Worm (Caenorhabditis elegans) whole organism, dauer: ENCODE measurements around the gene C27D6.15.
"Not testable (repeated sequence)": the region's sequence is repeated elsewhere in the genome, so short reads cannot be mapped to it uniquely, and the experiment has no call there.

ENCODE experiments used
- unc-62 ChIP-seq: sonication (generic microtip); optimal IDR thresholded peaks from 2 replicates; lab custom pipeline; 2017; ENCODE audit warnings: missing biosample characterization, missing genetic modification reagents, missing genetic modification characterization

The C27D6.15 gene

ce11 chrII:5171610-5172009 lies at the start of gene C27D6.15:
Gene C27D6.15, plus strand, starts transcription at chrII:5171910.
- TF ChIP-seq unc-62 = no peak

DNA sequence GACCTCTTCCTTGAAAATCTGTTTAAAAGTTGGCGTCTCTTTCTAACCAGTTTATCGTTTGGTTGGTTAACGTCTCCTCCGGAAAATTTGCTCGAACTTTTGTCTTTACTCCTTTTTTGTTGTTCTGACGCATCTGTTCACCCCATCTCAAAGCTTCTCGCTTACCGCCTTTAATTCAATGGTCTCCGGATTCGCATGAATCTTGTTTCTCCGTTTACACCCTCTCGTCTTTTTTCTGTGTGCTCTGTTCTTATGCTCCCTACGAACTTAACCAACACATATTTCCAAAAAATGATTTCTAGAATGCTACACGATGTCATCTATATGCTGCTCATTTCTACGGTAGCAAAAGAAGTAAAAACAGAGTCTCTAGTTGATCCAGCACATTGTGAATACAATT lies 41.6 kb upstream of the C27D6.15 start, which contains the start of gene lgc-56:
Gene lgc-56 (plus strand): TSS at position 301 of the 400 bp plus-strand sequence.
- TF ChIP-seq unc-62 = no peak

DNA sequence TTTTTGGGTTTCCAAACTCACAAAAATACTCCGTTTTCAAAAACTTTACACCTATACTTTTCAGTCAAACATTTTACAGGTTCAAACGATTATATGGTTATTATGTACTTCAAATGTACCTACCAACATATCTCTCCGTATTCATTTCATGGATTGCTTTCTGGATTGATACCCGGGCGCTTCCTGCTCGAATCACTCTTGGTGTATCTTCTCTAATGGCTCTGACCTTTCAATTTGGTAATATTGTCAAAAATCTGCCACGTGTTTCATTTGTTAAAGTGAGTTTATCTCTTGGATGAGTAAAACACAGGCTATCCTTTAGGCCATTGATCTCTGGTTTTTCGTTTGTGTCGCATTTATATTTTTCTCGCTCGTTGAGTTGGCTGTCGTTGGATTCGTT lies 39.9 kb upstream of the C27D6.15 start:
- no peak for TF ChIP-seq unc-62

DNA sequence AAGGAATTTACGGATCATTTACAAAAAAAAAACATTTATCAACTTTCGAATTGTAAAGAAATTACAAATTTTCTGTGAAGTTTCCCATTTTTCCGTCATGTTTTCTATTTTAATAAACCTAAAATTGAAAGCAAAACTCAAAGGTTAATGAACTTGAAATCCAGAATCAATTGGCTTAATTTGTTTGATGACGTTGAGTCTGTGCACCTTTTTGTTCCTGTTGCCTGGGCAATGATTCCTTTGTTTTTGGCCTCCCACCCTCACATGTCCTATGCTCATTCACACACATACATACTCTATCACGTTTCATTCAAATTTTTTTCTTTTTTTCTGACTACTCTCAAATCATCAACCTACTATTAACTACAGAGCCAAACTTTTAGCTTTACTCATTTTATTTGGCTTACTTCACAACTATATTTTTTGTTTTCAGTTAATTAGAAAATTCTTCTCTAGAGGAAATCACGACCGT lies 35.4 kb upstream of the C27D6.15 start, which contains the start of gene F58A6.2:
Gene F58A6.2 (plus strand): TSS at position 422 of the 472 bp plus-strand sequence.
- TF ChIP-seq unc-62 = no peak

DNA sequence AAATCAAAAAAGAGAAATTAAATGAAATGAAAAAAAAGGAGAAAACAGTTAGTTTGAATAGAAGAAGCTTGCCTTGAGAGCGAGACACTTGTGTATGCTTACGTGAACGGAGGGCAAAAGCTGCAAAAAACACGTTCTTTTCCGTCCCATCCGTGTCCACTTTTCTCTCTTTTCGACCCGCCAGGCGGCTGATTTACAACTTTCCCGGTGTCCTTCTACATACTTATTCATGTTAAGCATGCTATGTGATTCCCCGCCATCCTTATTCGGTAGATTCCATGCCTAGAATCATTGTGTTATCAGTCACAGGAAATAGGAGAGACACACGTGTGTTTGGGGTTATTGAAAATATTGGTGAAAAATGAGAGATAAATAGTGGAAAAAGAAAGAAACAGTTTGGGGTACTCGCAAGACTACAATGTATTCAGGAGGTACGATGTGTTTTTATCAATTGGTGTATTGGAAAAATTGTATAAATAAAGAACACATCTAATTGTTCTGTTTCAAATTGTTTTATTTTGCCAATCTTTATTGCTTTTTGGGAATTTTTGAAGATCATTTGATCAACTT lies 29.7 kb upstream of the C27D6.15 start, which contains the start of gene nas-29:
Gene nas-29 (minus strand): TSS at position 92 of the 570 bp plus-strand sequence.
- TF ChIP-seq unc-62 = no peak

- no peak for TF ChIP-seq unc-62
Measured at ce11 chrII:5142619-5143018, 29.1 kb upstream of the C27D6.15 start, which contains the start of gene F58A6.1. Gene F58A6.1, plus strand, starts transcription at chrII:5142919.

- TF ChIP-seq unc-62 = no peak
Measured at ce11 chrII:5148349-5148748, 23.4 kb upstream of the C27D6.15 start, which contains the start of gene F58A6.5. Gene F58A6.5, minus strand, starts transcription at chrII:5148449.

DNA sequence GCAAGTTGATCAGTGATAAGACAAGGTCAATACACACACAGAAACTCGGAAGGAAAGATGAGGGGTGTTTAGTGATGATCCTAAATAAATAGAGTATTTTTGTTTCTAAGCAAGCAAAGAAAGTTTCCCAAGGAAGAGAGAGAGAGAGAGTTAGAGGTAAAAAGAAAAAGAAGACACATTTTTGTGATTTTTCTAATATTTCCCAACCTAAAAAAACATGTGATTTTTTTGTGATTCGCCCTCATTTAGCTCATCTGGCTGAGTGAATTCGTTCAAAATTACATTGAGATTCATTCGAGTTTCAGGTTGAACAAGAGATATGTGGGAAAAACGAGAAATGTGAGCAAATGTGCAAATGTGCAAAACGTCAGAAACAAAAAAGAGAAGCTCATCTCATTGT lies 20.9 kb upstream of the C27D6.15 start, which contains the start of gene srb-16:
Gene srb-16 (minus strand): TSS at position 101 of the 400 bp plus-strand sequence.
- TF ChIP-seq unc-62 = no peak

DNA sequence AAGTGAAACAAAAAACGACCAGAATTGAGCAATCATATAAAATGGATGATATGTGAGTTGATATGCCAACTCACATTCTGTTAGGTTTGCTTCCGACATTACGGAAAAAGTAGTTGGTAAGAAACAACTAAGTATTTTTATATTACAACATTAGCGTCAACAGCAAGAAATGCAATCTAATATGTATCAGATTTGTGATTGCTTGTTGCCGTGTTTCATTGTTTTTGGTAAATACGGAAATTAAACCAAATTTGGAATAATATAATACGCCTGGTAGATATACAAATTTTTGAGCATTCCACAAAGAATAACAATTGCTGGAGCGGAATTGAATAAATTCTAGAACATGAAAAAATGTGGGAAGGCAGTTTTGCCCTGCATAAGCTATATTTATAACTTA lies 17.2 kb upstream of the C27D6.15 start, which contains the start of gene srb-12:
Gene srb-12 (minus strand): TSS at position 101 of the 400 bp plus-strand sequence.
- no peak for TF ChIP-seq unc-62

DNA sequence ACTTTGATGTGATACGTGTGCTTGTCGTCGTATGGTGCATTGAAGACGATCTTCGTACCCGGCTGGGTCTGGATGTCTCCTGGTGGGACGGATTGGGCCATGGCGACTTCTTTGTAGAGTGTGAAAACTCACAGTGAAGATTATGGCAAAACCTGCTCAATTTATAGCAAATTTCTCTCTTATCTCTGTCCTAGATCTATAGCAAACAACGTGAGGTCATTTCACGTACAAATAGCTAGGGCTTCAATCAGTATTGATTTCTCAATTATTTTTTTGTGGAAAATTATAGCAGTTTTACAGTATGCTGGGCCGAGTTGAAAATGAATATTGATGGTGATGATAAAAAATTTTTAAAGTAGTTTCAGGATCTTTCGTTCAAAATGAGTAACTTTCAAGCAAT lies 14.7 kb upstream of the C27D6.15 start, which contains the start of gene msp-45:
Gene msp-45 (minus strand): TSS at position 101 of the 400 bp plus-strand sequence.
- no peak for TF ChIP-seq unc-62

DNA sequence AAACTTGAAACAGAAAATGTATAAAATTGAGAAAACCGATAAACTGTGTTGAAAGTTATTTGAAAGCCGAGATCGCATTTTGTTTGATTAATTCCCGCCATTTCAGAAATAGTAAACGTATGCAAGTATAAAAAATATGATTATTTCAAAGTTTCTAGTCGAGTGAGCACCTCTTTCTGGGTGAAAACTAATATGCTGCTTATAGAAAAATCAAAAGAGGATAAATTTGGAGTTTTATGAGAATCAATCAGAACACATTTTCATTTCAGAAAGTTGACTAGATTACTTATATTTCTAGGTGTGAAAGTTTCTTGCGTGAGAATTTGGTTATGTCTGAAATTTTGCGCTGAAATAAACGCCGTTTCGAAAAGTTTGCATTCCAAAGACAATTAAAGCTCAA lies 14.2 kb upstream of the C27D6.15 start, which contains the start of gene srb-13:
Gene srb-13 (minus strand): TSS at position 101 of the 400 bp plus-strand sequence.
- no peak for TF ChIP-seq unc-62

ce11 chrII:5158774-5159173 lies 12.9 kb upstream of the C27D6.15 start, which contains the start of gene F58A6.9:
Gene F58A6.9, minus strand, starts transcription at chrII:5158874.
- TF ChIP-seq unc-62 = not testable (repeated sequence)

ce11 chrII:5161102-5161501 lies 10.6 kb upstream of the C27D6.15 start, which contains the start of gene C27D6.11:
Gene C27D6.11, minus strand, starts transcription at chrII:5161202.
- TF ChIP-seq unc-62 = no peak

DNA sequence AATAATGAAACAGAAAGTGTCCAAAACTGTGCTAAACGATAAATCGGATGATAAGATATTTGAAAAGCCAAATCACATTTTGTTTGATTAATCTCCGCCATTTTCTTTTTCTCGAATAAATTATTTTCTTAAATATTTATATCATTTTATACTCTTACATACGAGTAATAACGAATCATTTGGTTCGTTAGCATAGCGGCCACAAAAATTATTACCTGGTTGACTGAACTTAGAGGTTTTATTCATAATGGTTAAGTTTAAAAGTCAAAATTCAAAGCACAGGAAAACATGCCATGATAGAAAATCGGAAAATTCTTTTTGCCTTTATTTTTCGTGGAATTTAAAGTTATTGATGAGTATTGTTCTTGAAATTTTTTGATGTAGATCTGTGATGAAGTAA lies 8.4 kb upstream of the C27D6.15 start, which contains the start of gene srb-5:
Gene srb-5 (minus strand): TSS at position 101 of the 400 bp plus-strand sequence.
- TF ChIP-seq unc-62 = no peak

DNA sequence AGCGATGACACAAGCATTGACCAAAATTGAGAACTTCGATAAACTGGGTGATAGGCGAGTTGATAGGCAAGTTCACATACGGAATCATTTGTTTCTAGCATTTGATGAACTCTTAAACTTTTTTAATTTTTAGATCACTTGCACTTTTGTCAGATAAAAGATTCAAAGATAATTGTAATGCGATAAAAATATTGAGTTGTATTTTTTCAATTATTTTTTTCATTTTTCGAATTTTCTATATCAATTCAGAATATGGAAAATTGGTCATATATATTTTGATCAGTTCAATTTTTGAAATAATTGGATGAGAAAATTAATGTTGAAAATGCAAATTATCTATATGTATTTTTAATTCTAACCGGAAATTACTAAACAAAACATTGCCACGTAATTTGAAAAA lies 5.0 kb upstream of the C27D6.15 start, which contains the start of gene srb-3:
Gene srb-3 (minus strand): TSS at position 101 of the 400 bp plus-strand sequence.
- no peak for TF ChIP-seq unc-62

- TF ChIP-seq unc-62 = no peak
Measured at ce11 chrII:5170932-5171331, 778 bp upstream of the C27D6.15 start, which contains the start of gene srb-1. Gene srb-1, minus strand, starts transcription at chrII:5171032.

ce11 chrII:5172451-5172850 lies 741 bp downstream of the C27D6.15 start, which contains the start of gene C27D6.1:
Gene C27D6.1, plus strand, starts transcription at chrII:5172751.
- TF ChIP-seq unc-62 = no peak
